Fruit fly (Drosophila melanogaster) whole organism: ENCODE data around the gene Nepl20.

ENCODE experiments used
- EcR ChIP-seq, 2 experiments: fragments of >200 bp; optimal IDR thresholded peaks; 2 replicates each; lab custom pipeline; 2017; ENCODE audit warnings: missing biosample characterization in 2 of 2, missing genetic modification characterization in 2 of 2, missing genetic modification reagents in 2 of 2
- pan ChIP-seq: fragments of >200 bp; optimal IDR thresholded peaks from 2 replicates; lab custom pipeline; 2017
- psq ChIP-seq: fragments of >200 bp; optimal IDR thresholded peaks from 2 replicates; lab custom pipeline; 2017
- usp ChIP-seq: fragments of >200 bp; optimal IDR thresholded peaks from 2 replicates; lab custom pipeline; 2017; ENCODE audit warnings: missing biosample characterization, missing genetic modification characterization, mixed read lengths

dm6 chr3R:28883434-28883833 is 2.8 kb downstream of the Nepl20 start, which contains the start of gene Nepl21:
- TF ChIP-seq psq (lab: Kevin White, UChicago) (no peak), pan (lab: Kevin White, UChicago) (no peak), EcR (GFP tag; optimal IDR thresholded peaks at IDR 0.05; lab: Kevin White, UChicago) (no peak), usp (GFP tag; lab: Kevin White, UChicago) (no peak)
